Worm (Caenorhabditis elegans): Measurements from ENCODE around the gene lgg-1.

DNA sequence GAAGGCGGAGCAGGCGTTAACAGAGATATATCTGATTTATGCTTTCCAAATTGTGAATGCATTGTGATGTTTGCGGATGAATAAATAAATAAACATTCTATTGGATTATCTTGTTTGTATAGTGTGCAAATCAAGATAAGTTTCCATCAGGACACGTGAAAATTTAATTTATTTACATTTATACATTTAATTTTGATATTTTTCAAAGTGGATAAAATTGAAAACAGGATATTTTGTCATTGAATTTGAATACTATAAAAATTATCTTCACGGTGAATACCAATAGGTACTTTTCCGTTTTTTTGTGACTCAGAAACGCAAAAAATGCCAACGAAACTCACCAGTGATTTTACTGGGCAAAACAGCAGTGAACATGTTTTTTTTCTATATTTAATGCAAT is 43.7 kb upstream of the lgg-1 start, which contains the start of gene F58F12.3:
- TF ChIP-seq ztf-29 (GFP tag; IDR thresholded peaks at IDR 0.05) (no peak), ztf-23 (GFP tag; IDR thresholded peaks at IDR 0.05) (no peak), flt-1 (GFP tag; IDR thresholded peaks at IDR 0.05) (no peak)

Measured in whole organism, midembryonic.